Worm (Caenorhabditis elegans) whole organism, L3 larva: ENCODE data around the gene F49C12.9.
"Not testable (repeated sequence)": the region's sequence is repeated elsewhere in the genome, so short reads cannot be mapped to it uniquely, and the experiment has no call there.

Experiments used
- R02D3.7 ChIP-seq: fragments of 150-350 bp; optimal IDR thresholded peaks from 2 replicates; lab custom pipeline; 2014; ENCODE audit warnings: missing biosample characterization, missing genetic modification characterization
- aly-2 ChIP-seq: fragments of 150-350 bp; optimal IDR thresholded peaks from 2 replicates; lab custom pipeline; 2014; ENCODE audit warnings: missing biosample characterization, missing genetic modification characterization
- ama-1 ChIP-seq: fragments of 150-350 bp; optimal IDR thresholded peaks from 2 replicates; lab custom pipeline; 2018
- ceh-28 ChIP-seq: fragments of 150-350 bp; optimal IDR thresholded peaks from 2 replicates; lab custom pipeline; 2014; ENCODE audit warnings: missing biosample characterization, missing genetic modification reagents, missing genetic modification characterization
- ceh-82 ChIP-seq: fragments of 150-350 bp; optimal IDR thresholded peaks from 2 replicates; lab custom pipeline; 2014; ENCODE audit warnings: missing biosample characterization, missing genetic modification characterization
- ceh-9 ChIP-seq: sonication (generic microtip); optimal IDR thresholded peaks from 2 replicates; lab custom pipeline; 2018; ENCODE audit warnings: missing biosample characterization, missing genetic modification characterization
- daf-12 ChIP-seq: fragments of 150-350 bp; optimal IDR thresholded peaks from 2 replicates; lab custom pipeline; 2014; ENCODE audit warnings: missing biosample characterization, missing genetic modification reagents, missing genetic modification characterization
- egl-5 ChIP-seq: fragments of 150-350 bp; optimal IDR thresholded peaks from 2 replicates; lab custom pipeline; 2017; ENCODE audit warnings: missing biosample characterization, missing genetic modification reagents, missing genetic modification characterization, inconsistent platforms
- elt-1 ChIP-seq: fragments of 150-350 bp; optimal IDR thresholded peaks from 2 replicates; lab custom pipeline; 2014; ENCODE audit warnings: missing biosample characterization, missing genetic modification characterization
- fkh-10 ChIP-seq: sonication (generic microtip); optimal IDR thresholded peaks from 2 replicates; lab custom pipeline; 2017; ENCODE audit warnings: missing biosample characterization, missing genetic modification reagents, missing genetic modification characterization
- fkh-2 ChIP-seq: fragments of 150-350 bp; optimal IDR thresholded peaks from 2 replicates; lab custom pipeline; 2014; ENCODE audit warnings: missing biosample characterization, missing genetic modification reagents, missing genetic modification characterization
- lin-15B ChIP-seq: fragments of 150-350 bp; optimal IDR thresholded peaks from 2 replicates; lab custom pipeline; 2014; ENCODE audit warnings: missing biosample characterization, missing genetic modification characterization
- mdl-1 ChIP-seq: fragments of 150-350 bp; optimal IDR thresholded peaks from 2 replicates; lab custom pipeline; 2014; ENCODE audit warnings: missing biosample characterization, missing genetic modification characterization
- mml-1 ChIP-seq: fragments of 150-350 bp; sonication (generic microtip); optimal IDR thresholded peaks from 3 replicates; lab custom pipeline; 2014; ENCODE audit warnings: missing biosample characterization, missing genetic modification characterization
- nfya-1 ChIP-seq: sonication (generic microtip); optimal IDR thresholded peaks from 2 replicates; lab custom pipeline; 2017; ENCODE audit warnings: missing genetic modification characterization, mild to moderate bottlenecking, missing compliant biosample characterization, antibody characterized with exemption, moderate library complexity; ENCODE audit not compliant: insufficient read depth
- nhr-11 ChIP-seq: fragments of 150-350 bp; optimal IDR thresholded peaks from 2 replicates; lab custom pipeline; 2014; ENCODE audit warnings: missing biosample characterization, missing genetic modification characterization
- nhr-25 ChIP-seq: sonication (generic microtip); optimal IDR thresholded peaks from 2 replicates; lab custom pipeline; 2017; ENCODE audit warnings: missing biosample characterization, missing genetic modification characterization
- nhr-28 ChIP-seq: fragments of 150-350 bp; optimal IDR thresholded peaks from 2 replicates; lab custom pipeline; 2014; ENCODE audit warnings: missing biosample characterization, missing genetic modification characterization
- nhr-43 ChIP-seq: sonication (generic microtip); optimal IDR thresholded peaks from 2 replicates; lab custom pipeline; 2016; ENCODE audit warnings: mild to moderate bottlenecking, missing genetic modification characterization, missing compliant biosample characterization; ENCODE audit not compliant: poor library complexity, severe bottlenecking
- nhr-67 ChIP-seq: fragments of 150-350 bp; optimal IDR thresholded peaks from 2 replicates; lab custom pipeline; 2014; ENCODE audit warnings: missing biosample characterization, missing genetic modification characterization
- nhr-76 ChIP-seq: fragments of 150-350 bp; sonication (generic microtip); optimal IDR thresholded peaks from 5 replicates; lab custom pipeline; 2014; ENCODE audit warnings: missing biosample characterization, missing genetic modification characterization
- nhr-77 ChIP-seq: fragments of 150-350 bp; optimal IDR thresholded peaks from 2 replicates; lab custom pipeline; 2014; ENCODE audit warnings: missing biosample characterization, missing genetic modification characterization
- pqm-1 ChIP-seq: fragments of 150-350 bp; optimal IDR thresholded peaks from 2 replicates; lab custom pipeline; 2017; ENCODE audit warnings: missing biosample characterization, missing genetic modification characterization, inconsistent platforms
- sea-2 ChIP-seq: fragments of 150-350 bp; sonication (generic microtip); optimal IDR thresholded peaks from 4 replicates; lab custom pipeline; 2014; ENCODE audit warnings: missing biosample characterization, missing genetic modification reagents, missing genetic modification characterization
- skn-1 ChIP-seq: fragments of 150-350 bp; optimal IDR thresholded peaks from 2 replicates; lab custom pipeline; 2014; ENCODE audit warnings: missing biosample characterization, missing genetic modification characterization
- snpc-4 ChIP-seq: fragments of 150-350 bp; optimal IDR thresholded peaks from 2 replicates; lab custom pipeline; 2014; ENCODE audit warnings: missing biosample characterization, missing genetic modification characterization
- tbx-2 ChIP-seq: sonication (generic microtip); optimal IDR thresholded peaks from 2 replicates; lab custom pipeline; 2016; ENCODE audit warnings: mild to moderate bottlenecking, missing genetic modification characterization, missing compliant biosample characterization
- unc-39 ChIP-seq: sonication (generic microtip); optimal IDR thresholded peaks from 4 replicates; lab custom pipeline; 2017; ENCODE audit warnings: missing biosample characterization, missing genetic modification characterization
- unc-62 ChIP-seq: fragments of 150-350 bp; sonication (generic microtip); optimal IDR thresholded peaks from 4 replicates; lab custom pipeline; 2014; ENCODE audit warnings: missing biosample characterization, missing genetic modification reagents, missing genetic modification characterization
- zag-1 ChIP-seq: fragments of 150-350 bp; optimal IDR thresholded peaks from 2 replicates; lab custom pipeline; 2014; ENCODE audit warnings: missing biosample characterization, missing genetic modification characterization
- ztf-4 ChIP-seq: fragments of 150-350 bp; optimal IDR thresholded peaks from 2 replicates; lab custom pipeline; 2014; ENCODE audit warnings: missing biosample characterization, missing genetic modification characterization

F49C12.9 gene

DNA sequence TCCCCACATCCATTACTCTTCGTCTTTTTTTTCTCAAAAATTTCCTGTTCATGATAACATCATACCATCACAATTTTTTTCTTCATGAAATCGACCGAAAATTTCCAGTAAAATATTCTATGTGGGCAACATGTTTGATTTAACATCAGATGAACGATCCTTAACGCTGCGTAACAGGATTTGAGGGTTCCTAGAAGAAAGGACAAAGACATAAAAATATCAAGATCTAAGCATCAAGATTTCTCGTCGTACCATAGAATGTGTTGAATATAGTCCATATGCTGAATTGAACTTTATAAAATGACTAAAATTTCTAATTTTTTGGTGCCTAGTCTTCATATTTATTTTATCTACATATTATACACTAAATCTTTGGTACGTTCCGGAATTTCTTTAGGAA lies 15.9 kb downstream of the F49C12.9 start, which contains the start of gene F49C12.3:
F49C12.3 (plus strand) TSS at position 301 of the 400 bp plus-strand sequence.
- no peak for TF ChIP-seq unc-39 (tag; lab: Kevin White, UChicago)
- TF ChIP-seq fkh-10 (GFP tag; lab: Kevin White, UChicago) = no peak
- TF ChIP-seq elt-1 (tag; lab: Kevin White, UChicago) = no peak
- TF ChIP-seq lin-15B (tag; lab: Kevin White, UChicago) = no peak
- TF ChIP-seq ztf-4 = no peak
- TF ChIP-seq aly-2 (tag; lab: Kevin White, UChicago) = no peak
- TF ChIP-seq sea-2 (GFP tag; lab: Kevin White, UChicago) = no peak
- no peak for TF ChIP-seq nfya-1 (tag; lab: Kevin White, UChicago)
- no peak for TF ChIP-seq nhr-28 (tag; lab: Kevin White, UChicago)
- no peak for TF ChIP-seq nhr-43
- TF ChIP-seq zag-1 (tag; lab: Kevin White, UChicago) = no peak
- TF ChIP-seq nhr-67 = no peak
- no peak for TF ChIP-seq nhr-77 (tag; lab: Kevin White, UChicago)
- no peak for TF ChIP-seq ceh-28 (tag; lab: Kevin White, UChicago)

DNA sequence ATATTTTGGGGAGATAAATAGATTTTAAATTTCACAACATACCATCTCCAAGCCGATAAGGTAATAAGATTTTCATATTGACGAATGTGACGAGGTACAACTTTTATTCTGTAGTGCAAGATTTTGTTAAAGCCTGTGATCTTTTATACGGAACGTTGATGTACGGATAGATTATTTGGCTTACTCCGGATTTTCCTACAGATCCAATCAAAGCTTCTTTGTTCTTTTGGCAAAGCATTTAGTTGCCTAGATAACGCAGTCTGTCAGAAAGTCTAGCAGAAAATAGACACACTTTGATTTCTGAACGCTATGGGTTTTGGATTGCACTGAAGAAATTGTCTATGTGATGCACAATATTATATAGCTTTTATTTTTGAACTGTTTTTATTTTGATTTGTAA lies 16.9 kb downstream of the F49C12.9 start, which contains the start of gene F49C12.2:
F49C12.2 (minus strand) TSS at position 101 of the 400 bp plus-strand sequence.
- TF ChIP-seq unc-62 (GFP tag; lab: Kevin White, UChicago) (no peak), pqm-1 (tag; lab: Kevin White, UChicago) (no peak), ceh-82 (no peak), ceh-28 (tag; lab: Kevin White, UChicago) (no peak), daf-12 (tag; lab: Kevin White, UChicago) (no peak), tbx-2 (tag; lab: Kevin White, UChicago) (no peak), mml-1 (no peak), snpc-4 (tag; lab: Kevin White, UChicago) (no peak)

DNA sequence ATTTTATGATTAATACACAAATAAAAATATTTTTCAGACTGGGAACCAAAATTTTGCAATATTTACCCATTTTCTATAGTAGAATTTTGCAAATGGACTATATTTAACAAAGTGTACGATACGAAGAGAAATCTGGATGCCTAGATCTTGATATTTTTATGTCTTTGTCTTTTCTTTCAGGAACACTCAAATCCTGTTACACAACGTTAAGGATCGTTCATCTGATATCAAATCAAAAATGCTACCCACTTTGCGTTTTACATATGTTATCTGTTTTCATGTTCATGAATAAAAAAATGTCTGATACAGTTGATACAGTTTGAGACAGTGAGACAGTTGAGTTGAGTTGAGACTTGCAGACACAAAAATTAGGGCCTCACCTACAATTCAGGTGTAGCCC lies 19.7 kb downstream of the F49C12.9 start, which contains the start of gene F49C12.1:
F49C12.1 (minus strand) TSS at position 70 of the 400 bp plus-strand sequence.
- TF ChIP-seq elt-1 (tag; lab: Kevin White, UChicago) (no peak), nhr-25 (tag; lab: Kevin White, UChicago) (no peak), ama-1 (no peak), fkh-2 (no peak), aly-2 (tag; lab: Kevin White, UChicago) (no peak), nhr-11 (tag; lab: Kevin White, UChicago) (no peak), mdl-1 (tag; lab: Kevin White, UChicago) (no peak), nhr-76 (tag; lab: Kevin White, UChicago) (no peak), skn-1 (tag; lab: Kevin White, UChicago) (no peak), ztf-4 (no peak)

DNA sequence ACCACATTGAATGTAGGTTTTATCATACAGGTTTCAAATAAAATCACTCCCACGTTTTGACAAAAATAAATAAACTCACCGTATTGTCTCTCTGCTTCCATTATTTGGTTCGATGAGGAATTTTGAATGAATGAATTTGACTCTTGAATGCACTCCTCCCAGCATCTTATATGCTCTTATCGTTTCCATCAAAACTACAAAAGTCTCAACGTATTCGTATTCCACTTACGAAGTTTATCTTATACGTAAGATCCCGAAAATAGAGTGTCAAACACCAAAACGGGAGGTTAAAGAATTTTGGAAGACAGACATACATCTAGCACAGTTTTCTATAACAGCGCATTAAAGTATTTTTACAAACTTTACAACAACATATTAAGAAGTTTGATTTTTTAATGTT lies 22.2 kb downstream of the F49C12.9 start, which contains the start of gene nhr-264:
nhr-264 (minus strand) TSS at position 101 of the 400 bp plus-strand sequence.
- not testable (repeated sequence) for TF ChIP-seq ceh-9 (tag; lab: Kevin White, UChicago); ceh-82; egl-5

- TF ChIP-seq tbx-2 (tag; lab: Kevin White, UChicago) = no peak
- TF ChIP-seq elt-1 (tag; lab: Kevin White, UChicago) = peak; percentile 70
Measured at ce11 chrIV:9289635-9290034, 26.4 kb downstream of the F49C12.9 start.

DNA sequence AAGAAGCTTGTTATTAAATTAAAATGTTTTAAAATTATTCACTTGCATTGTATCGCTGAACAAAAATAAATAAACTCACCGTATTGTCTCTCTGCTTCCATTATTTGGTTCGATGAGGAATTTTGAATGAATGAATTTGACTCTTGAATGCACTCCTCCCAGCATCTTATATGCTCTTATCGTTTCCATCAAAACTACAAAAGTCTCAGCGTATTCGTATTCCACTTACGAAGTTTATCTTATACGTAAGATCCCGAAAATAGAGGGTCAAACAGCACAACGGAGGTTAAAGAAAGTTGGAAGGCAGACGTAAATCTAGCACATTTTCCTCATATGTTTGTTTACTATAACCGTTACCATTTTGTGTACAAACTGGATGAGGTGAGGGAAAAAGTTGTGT lies 29.7 kb downstream of the F49C12.9 start, which contains the start of gene nhr-267:
nhr-267 (minus strand) TSS at position 101 of the 400 bp plus-strand sequence.
- not testable (repeated sequence) for TF ChIP-seq lin-15B (tag; lab: Kevin White, UChicago); R02D3.7; snpc-4 (tag; lab: Kevin White, UChicago)
